Worm (Caenorhabditis elegans) whole organism, late embryonic: Measurements from ENCODE around the gene F45E12.6.

Experiments used
- T23F11.4 ChIP-seq: fragments of 200-800 bp; sonication (Bioruptor generic); optimal IDR thresholded peaks from 2 replicates; lab custom pipeline; 2018; ENCODE audit warnings: mild to moderate bottlenecking, missing genetic modification characterization, missing compliant biosample characterization
- ama-1 ChIP-seq: fragments of 150-350 bp; optimal IDR thresholded peaks from 2 replicates; lab custom pipeline; 2014
- fkh-10 ChIP-seq: fragments of 150-350 bp; optimal IDR thresholded peaks from 2 replicates; lab custom pipeline; 2014; ENCODE audit warnings: missing biosample characterization, missing genetic modification reagents, missing genetic modification characterization
- hlh-30 ChIP-seq: sonication (generic microtip); optimal IDR thresholded peaks from 2 replicates; lab custom pipeline; 2017; ENCODE audit warnings: antibody characterized with exemption, missing genetic modification characterization, missing compliant biosample characterization; ENCODE audit not compliant: insufficient read depth
- pag-3 ChIP-seq: sonication (generic microtip); optimal IDR thresholded peaks from 2 replicates; lab custom pipeline; 2016; ENCODE audit warnings: missing compliant biosample characterization, missing genetic modification characterization, borderline replicate concordance
- pqm-1 ChIP-seq: sonication (generic microtip); optimal IDR thresholded peaks from 2 replicates; lab custom pipeline; 2016; ENCODE audit warnings: missing genetic modification characterization, missing compliant biosample characterization
- tbx-7 ChIP-seq: sonication (generic microtip); optimal IDR thresholded peaks from 2 replicates; lab custom pipeline; 2016; ENCODE audit warnings: missing genotype, missing genetic modification characterization, missing compliant biosample characterization

DNA sequence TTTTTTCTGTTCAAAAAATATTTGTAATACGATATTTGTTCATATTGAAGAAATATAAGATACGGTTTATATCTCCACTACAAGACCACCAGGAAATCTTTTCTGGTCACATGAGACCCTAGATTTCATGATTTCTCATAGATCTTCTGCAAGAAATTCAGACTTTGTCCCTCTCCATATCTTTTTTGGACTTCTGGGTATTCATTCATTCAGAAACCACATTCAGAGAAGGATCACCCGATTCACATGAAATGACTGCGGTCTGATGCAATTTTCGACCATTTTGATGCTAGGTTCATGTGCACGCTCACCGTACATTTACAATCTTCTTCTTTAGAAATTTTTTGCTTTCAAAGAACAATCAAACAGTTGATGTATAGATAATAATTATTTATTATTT lies 34.2 kb downstream of the F45E12.6 start:
- TF ChIP-seq ama-1 (lab: Kevin White, UChicago) (no peak), pqm-1 (tag; lab: Kevin White, UChicago) (no peak), fkh-10 (GFP tag; lab: Kevin White, UChicago) (no peak), hlh-30 (tag; lab: Kevin White, UChicago) (no peak), T23F11.4 (GFP tag; lab: Kevin White, UChicago) (no peak), pag-3 (no peak), tbx-7 (tag; lab: Kevin White, UChicago) (no peak)
